Worm (Caenorhabditis elegans): ENCODE measurements around the gene R11D1.2.

- TF ChIP-seq ama-1 (optimal IDR thresholded peaks at IDR 0.05) (no peak), nhr-12 (tag; optimal IDR thresholded peaks at IDR 0.05) (no peak), jun-1 (tag; optimal IDR thresholded peaks at IDR 0.05) (no peak), elt-3 (tag; optimal IDR thresholded peaks at IDR 0.05) (no peak), tbx-2 (tag; optimal IDR thresholded peaks at IDR 0.05) (no peak), nhr-11 (tag; optimal IDR thresholded peaks at IDR 0.05) (no peak)
Observed at ce11 chrV:12751495-12752050, 43.2 kb downstream of the R11D1.2 start, which contains the start of gene C15C8.6.

Data from whole organism, L3 larva.